Fruit fly (Drosophila melanogaster): Measurements from ENCODE around the gene Cpr64Aa.
A peak's percentile ranks its signal among the peaks of the same experiment; 100 is the strongest.

Gene Cpr64Aa

DNA sequence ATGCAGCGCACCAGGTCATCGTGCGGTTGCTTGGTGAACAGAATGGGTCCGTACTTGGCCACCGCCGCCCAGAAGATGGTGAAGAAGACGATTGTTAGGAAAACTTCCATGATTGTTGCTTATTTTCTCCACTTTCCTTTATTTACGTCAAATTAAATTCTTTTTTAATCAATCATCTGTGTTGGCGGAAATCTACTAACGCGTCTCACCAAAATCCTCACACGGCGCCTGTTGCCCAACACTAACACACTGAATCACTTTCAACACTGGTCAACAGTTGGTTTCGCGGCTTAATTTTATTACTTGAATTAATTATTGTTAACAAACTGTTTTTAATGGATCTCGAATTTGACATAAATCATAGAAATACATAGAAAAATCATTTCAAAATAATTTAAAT is 22.3 kb downstream of the Cpr64Aa start, which contains the start of gene VhaM9.7-c (continued):
- TF ChIP-seq CG6272 (GFP tag; IDR thresholded peaks at IDR 0.05) (no peak), unpg (GFP tag; optimal IDR thresholded peaks at IDR 0.05) (no peak), CG2875 (GFP tag; optimal IDR thresholded peaks at IDR 0.05) (no peak), CG15011 (GFP tag; optimal IDR thresholded peaks at IDR 0.05) (no peak), ham (GFP tag; IDR thresholded peaks at IDR 0.05) (no peak), wek (GFP tag; optimal IDR thresholded peaks at IDR 0.05) (no peak), CrebB (tag; optimal IDR thresholded peaks at IDR 0.05) (no peak), CG2120 (GFP tag; optimal IDR thresholded peaks at IDR 0.05) (peak; percentile 70), CG13424 (tag; optimal IDR thresholded peaks at IDR 0.05) (no peak), CG9932 (GFP tag; IDR thresholded peaks at IDR 0.05) (peak; percentile 71), CG5245 (GFP tag; optimal IDR thresholded peaks at IDR 0.05) (no peak), tna (GFP tag; IDR thresholded peaks at IDR 0.05; ENCODE audit: partially characterized antibody) (no peak), Deaf1 (tag; optimal IDR thresholded peaks at IDR 0.05) (no peak), CG17359 (tag; optimal IDR thresholded peaks at IDR 0.05) (no peak), CG14014 (GFP tag; IDR thresholded peaks at IDR 0.05) (no peak), fd3F (GFP tag; optimal IDR thresholded peaks at IDR 0.05) (no peak), ind (GFP tag; optimal IDR thresholded peaks at IDR 0.05) (peak; percentile 38), Trl (optimal IDR thresholded peaks at IDR 0.05) (no peak), Trl (GFP tag; optimal IDR thresholded peaks at IDR 0.05) (peak; percentile 22), CG6683 (GFP tag; optimal IDR thresholded peaks at IDR 0.05) (no peak), gcm2 (GFP tag; optimal IDR thresholded peaks at IDR 0.05) (peak; percentile 4), Xrp1 (GFP tag; IDR thresholded peaks at IDR 0.05) (peak; percentile 36; the same call in 1 of the 2 replicates), CG4328 (GFP tag; optimal IDR thresholded peaks at IDR 0.05) (no peak), Abd-B (GFP tag; optimal IDR thresholded peaks at IDR 0.05) (peak; percentile 28), CG11560 (tag; IDR thresholded peaks at IDR 0.05) (no peak), CG11085 (GFP tag; IDR thresholded peaks at IDR 0.05) (no peak), Elba2 (GFP tag; optimal IDR thresholded peaks at IDR 0.05) (no peak), CG8281 (tag; optimal IDR thresholded peaks at IDR 0.05) (no peak), C15 (GFP tag; IDR thresholded peaks at IDR 0.05) (no peak), Mes4 (GFP tag; optimal IDR thresholded peaks at IDR 0.05) (no peak), Mad (GFP tag; optimal IDR thresholded peaks at IDR 0.05) (peak; percentile 11), run (tag; optimal IDR thresholded peaks at IDR 0.05) (no peak), CG34422 (GFP tag; IDR thresholded peaks at IDR 0.05) (peak; percentile 53; the same call in 1 of the 3 replicates), Ets97D (GFP tag; optimal IDR thresholded peaks at IDR 0.05) (peak; percentile 65), CG4617 (GFP tag; optimal IDR thresholded peaks at IDR 0.05; ENCODE audit: borderline replicate concordance) (peak; percentile 81), CG13894 (tag; optimal IDR thresholded peaks at IDR 0.05) (no peak), esg (GFP tag; conservative IDR thresholded peaks at IDR 0.05) (no peak), p53 (GFP tag; optimal IDR thresholded peaks at IDR 0.05) (no peak), CG6689 (GFP tag; IDR thresholded peaks at IDR 0.05) (no peak), lov (optimal IDR thresholded peaks at IDR 0.05) (no peak), lov (GFP tag; IDR thresholded peaks at IDR 0.05) (no peak), nom (GFP tag; optimal IDR thresholded peaks at IDR 0.05) (no peak), CG4707 (GFP tag; optimal IDR thresholded peaks at IDR 0.05) (peak; percentile 28), CG15696 (tag; optimal IDR thresholded peaks at IDR 0.05) (no peak), pzg (GFP tag; optimal IDR thresholded peaks at IDR 0.05) (peak; percentile 69), CG12104 (GFP tag; optimal IDR thresholded peaks at IDR 0.05) (no peak), Antp (GFP tag; optimal IDR thresholded peaks at IDR 0.05) (peak; percentile 33), TFAM (GFP tag; optimal IDR thresholded peaks at IDR 0.05) (no peak), dysf (GFP tag; IDR thresholded peaks at IDR 0.05) (no peak), btn (GFP tag; optimal IDR thresholded peaks at IDR 0.05) (no peak), nerfin-1 (tag; optimal IDR thresholded peaks at IDR 0.05) (peak; percentile 37), Dbx (GFP tag; IDR thresholded peaks at IDR 0.05) (no peak), CG13123 (GFP tag; optimal IDR thresholded peaks at IDR 0.05) (no peak)

All from whole organism, embryonic.